Fruit fly (Drosophila melanogaster): ENCODE measurements around the gene CG7227.

DNA sequence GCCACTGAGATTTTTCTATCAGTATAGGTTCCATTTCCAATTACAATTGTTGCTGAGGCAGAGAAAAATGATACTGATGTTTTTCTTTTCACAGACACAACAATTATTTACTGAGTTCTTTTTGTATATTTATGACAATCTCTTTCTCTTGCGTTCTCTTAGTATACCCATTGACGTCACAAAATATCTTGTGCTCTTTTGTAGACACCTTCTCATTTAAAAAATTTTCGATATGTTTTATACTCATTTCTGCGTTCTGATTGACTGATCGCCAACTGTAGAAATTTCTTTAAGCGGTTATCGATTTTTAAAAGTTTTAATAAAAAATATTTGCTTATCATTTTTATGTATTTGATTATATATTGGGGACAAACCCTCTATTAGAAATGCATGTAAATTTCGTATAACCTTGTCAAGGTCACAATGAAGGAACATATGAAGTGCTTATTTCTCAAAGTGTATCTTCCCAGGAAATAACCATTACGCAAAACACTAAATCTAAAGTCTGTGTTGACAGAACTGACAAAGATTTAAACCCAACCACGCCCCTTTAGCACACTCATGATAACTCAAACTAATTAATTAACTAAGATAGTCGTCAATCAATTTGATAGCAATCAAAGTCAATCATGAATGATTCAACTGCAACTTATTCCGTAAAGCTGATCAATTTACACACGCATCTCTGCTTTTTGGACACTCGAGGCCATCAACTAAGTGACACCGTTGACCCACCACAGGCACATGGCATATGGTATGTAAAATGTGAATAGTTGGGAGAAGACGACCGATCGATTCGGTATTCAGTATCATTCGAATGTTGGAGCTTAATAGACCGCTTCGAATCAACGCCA, 12.9 kb upstream of the CG7227 start, which contains the start of the genes Glyat and Tg:
- no peak for TF ChIP-seq psq (optimal IDR thresholded peaks at IDR 0.05)
- no peak for TF ChIP-seq Dll (optimal IDR thresholded peaks at IDR 0.05)
- no peak for TF ChIP-seq usp (GFP tag; optimal IDR thresholded peaks at IDR 0.05)
- no peak for TF ChIP-seq pan (optimal IDR thresholded peaks at IDR 0.05)
- TF ChIP-seq EcR (GFP tag; optimal IDR thresholded peaks at IDR 0.05) = no peak
- TF ChIP-seq CG8478 (optimal IDR thresholded peaks at IDR 0.05) = no peak

Data from whole organism.